Worm (Caenorhabditis elegans): ENCODE data around the gene bnc-1.

DNA sequence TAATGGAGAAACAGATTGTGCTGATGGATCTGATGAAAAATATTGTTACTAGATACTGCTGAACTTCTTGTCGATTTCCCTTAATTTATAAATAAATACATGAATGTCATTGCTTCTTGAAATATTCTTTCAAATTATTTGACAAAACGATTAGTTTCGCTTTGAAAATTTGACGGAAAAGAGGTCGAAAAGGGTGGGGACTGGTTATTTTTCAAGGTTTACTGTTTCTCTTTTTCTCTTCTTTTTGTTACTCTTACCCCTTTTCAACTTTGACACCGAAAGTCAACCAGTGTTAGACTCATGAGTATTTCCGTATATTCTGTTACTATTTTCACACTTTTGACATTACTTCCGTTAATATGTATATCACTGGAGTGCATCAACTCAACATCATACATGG lies 21.5 kb downstream of the bnc-1 start, which contains the start of gene T04H1.12:
- TF ChIP-seq F49E8.2 (tag; optimal IDR thresholded peaks at IDR 0.05; ENCODE audit: insufficient read depth) (no peak), ceh-40 (GFP tag; IDR thresholded peaks at IDR 0.05) (no peak), lir-1 (GFP tag; conservative IDR thresholded peaks at IDR 0.05) (no peak), aptf-2 (GFP tag; conservative IDR thresholded peaks at IDR 0.05) (no peak), Y53F4B.3 (GFP tag; IDR thresholded peaks at IDR 0.05) (no peak), D2030.7 (GFP tag; IDR thresholded peaks at IDR 0.05) (no peak), ztf-25 (GFP tag; IDR thresholded peaks at IDR 0.05) (no peak), ama-1 (optimal IDR thresholded peaks at IDR 0.05) (no peak), ama-1 (GFP tag; optimal IDR thresholded peaks at IDR 0.05) (no peak), T26A5.8 (tag; optimal IDR thresholded peaks at IDR 0.05) (no peak), bed-1 (GFP tag; IDR thresholded peaks at IDR 0.05) (no peak)

All from whole organism, young adult.